Worm (Caenorhabditis elegans) whole organism, young adult: ENCODE results near the gene fozi-1.

Experiments
- B0261.1 ChIP-seq: sonication (generic microtip); optimal IDR thresholded peaks from 2 replicates; lab custom pipeline; 2016; ENCODE audit warnings: mild to moderate bottlenecking, missing genetic modification characterization, moderate library complexity, missing compliant biosample characterization
- F33H1.4 ChIP-seq: fragments of 200-800 bp; sonication (Bioruptor generic); IDR thresholded peaks from 2 replicates; pipeline ENCODE4 v1.3.6; 2022; ENCODE audit warnings: missing genetic modification reagents, missing genetic modification characterization, missing compliant biosample characterization
- F52B5.7 ChIP-seq: sonication (generic microtip); optimal IDR thresholded peaks from 2 replicates; lab custom pipeline; 2016; ENCODE audit warnings: mild to moderate bottlenecking, missing genetic modification characterization, missing compliant biosample characterization
- K12H6.12 ChIP-seq: fragments of 200-800 bp; sonication (Bioruptor generic); optimal IDR thresholded peaks from 2 replicates; lab custom pipeline; 2018; ENCODE audit warnings: mild to moderate bottlenecking, missing genetic modification characterization, missing compliant biosample characterization
- akir-1 ChIP-seq: fragments of 200-800 bp; sonication (Bioruptor generic); optimal IDR thresholded peaks from 2 replicates; lab custom pipeline; 2018; ENCODE audit warnings: mild to moderate bottlenecking, missing genetic modification characterization, moderate library complexity, missing compliant biosample characterization
- aptf-2 ChIP-seq: fragments of 200-800 bp; sonication (Bioruptor generic); conservative IDR thresholded peaks from 2 replicates; pipeline ENCODE4 v1.3.6; 2022; ENCODE audit warnings: missing genetic modification reagents, missing genetic modification characterization, missing compliant biosample characterization
- aptf-3 ChIP-seq: fragments of 200-800 bp; sonication (Bioruptor generic); IDR thresholded peaks from 2 replicates; pipeline ENCODE4 v1.3.6; 2022; ENCODE audit warnings: missing genetic modification characterization, missing compliant biosample characterization
- ceh-100 ChIP-seq: fragments of 200-800 bp; sonication (Bioruptor generic); IDR thresholded peaks from 2 replicates; pipeline ENCODE4 v1.3.6; 2022; ENCODE audit warnings: missing genetic modification reagents, missing genetic modification characterization, missing compliant biosample characterization
- ceh-79 ChIP-seq: sonication (generic microtip); optimal IDR thresholded peaks from 2 replicates; lab custom pipeline; 2017; ENCODE audit warnings: mild to moderate bottlenecking, missing genetic modification characterization, missing compliant biosample characterization
- die-1 ChIP-seq: sonication (generic microtip); optimal IDR thresholded peaks from 2 replicates; lab custom pipeline; 2016; ENCODE audit warnings: missing genotype, mild to moderate bottlenecking, missing genetic modification characterization, missing compliant biosample characterization
- egl-44 ChIP-seq: fragments of 200-800 bp; sonication (Bioruptor generic); IDR thresholded peaks from 2 replicates; pipeline ENCODE4 v1.3.6; 2022; ENCODE audit warnings: missing genetic modification reagents, missing genetic modification characterization, missing compliant biosample characterization
- hmg-1.2 ChIP-seq: fragments of 200-800 bp; sonication (Bioruptor generic); IDR thresholded peaks from 2 replicates; pipeline ENCODE4 v1.3.6; 2022; ENCODE audit warnings: missing genetic modification reagents, missing genetic modification characterization, missing compliant biosample characterization
- hrde-1 ChIP-seq: sonication (generic microtip); optimal IDR thresholded peaks from 2 replicates; lab custom pipeline; 2016; ENCODE audit warnings: missing genetic modification characterization, mild to moderate bottlenecking, missing compliant biosample characterization, moderate library complexity, missing genotype, missing genetic modification reagents, borderline replicate concordance
- lin-26 ChIP-seq: fragments of 200-800 bp; sonication (Bioruptor generic); IDR thresholded peaks from 2 replicates; pipeline ENCODE4 v1.3.6; 2022; ENCODE audit warnings: missing genetic modification reagents, missing genetic modification characterization, missing compliant biosample characterization
- lin-35 ChIP-seq, 3 experiments: fragments of 150-350 bp in 2 of 3; sonication (generic microtip) in 1 of 3; optimal IDR thresholded peaks; 2 replicates each; lab custom pipeline; 2014 to 2018; ENCODE audit warnings: missing biosample characterization in 3 of 3, missing genetic modification characterization in 3 of 3, missing genetic modification reagents in 3 of 3
- lsy-27 ChIP-seq: sonication (generic microtip); optimal IDR thresholded peaks from 2 replicates; lab custom pipeline; 2017; ENCODE audit warnings: missing genetic modification characterization, mild to moderate bottlenecking, missing compliant biosample characterization, antibody characterized with exemption, missing genotype, borderline replicate concordance; ENCODE audit not compliant: insufficient read depth
- mcd-1 ChIP-seq: fragments of 200-800 bp; sonication (Bioruptor generic); IDR thresholded peaks from 2 replicates; pipeline ENCODE4 v1.3.6; 2022; ENCODE audit warnings: missing genetic modification reagents, missing genetic modification characterization, missing compliant biosample characterization
- mel-28 ChIP-seq: sonication (generic microtip); optimal IDR thresholded peaks from 2 replicates; lab custom pipeline; 2016; ENCODE audit warnings: borderline replicate concordance, mild to moderate bottlenecking, missing genetic modification characterization, missing compliant biosample characterization
- nhr-179 ChIP-seq: sonication (generic microtip); optimal IDR thresholded peaks from 2 replicates; lab custom pipeline; 2016; ENCODE audit warnings: mild to moderate bottlenecking, missing genetic modification characterization, missing compliant biosample characterization
- nhr-27 ChIP-seq: fragments of 200-800 bp; sonication (Bioruptor generic); optimal IDR thresholded peaks from 2 replicates; lab custom pipeline; 2018; ENCODE audit warnings: mild to moderate bottlenecking, missing genetic modification characterization, moderate library complexity, missing compliant biosample characterization
- nhr-80 ChIP-seq: sonication (generic microtip); optimal IDR thresholded peaks from 2 replicates; lab custom pipeline; 2016; ENCODE audit warnings: missing genetic modification characterization, missing compliant biosample characterization
- nhr-90 ChIP-seq: sonication (generic microtip); optimal IDR thresholded peaks from 2 replicates; lab custom pipeline; 2016; ENCODE audit warnings: missing genotype, mild to moderate bottlenecking, missing genetic modification characterization, missing compliant biosample characterization
- pbrm-1 ChIP-seq: fragments of 200-800 bp; sonication (Bioruptor generic); IDR thresholded peaks from 2 replicates; pipeline ENCODE4 v1.3.6; 2022; ENCODE audit warnings: missing genetic modification reagents, missing genetic modification characterization, missing compliant biosample characterization
- sdz-38 ChIP-seq: sonication (generic microtip); optimal IDR thresholded peaks from 2 replicates; lab custom pipeline; 2016; ENCODE audit warnings: missing genotype, missing genetic modification characterization, missing compliant biosample characterization
- snpc-1.1 ChIP-seq: sonication (generic microtip); optimal IDR thresholded peaks from 2 replicates; lab custom pipeline; 2017; ENCODE audit warnings: missing genetic modification characterization, mild to moderate bottlenecking, missing compliant biosample characterization, antibody characterized with exemption, moderate library complexity, missing genotype, missing genetic modification reagents; ENCODE audit not compliant: insufficient read depth
- snpc-3.4 ChIP-seq: sonication (generic microtip); optimal IDR thresholded peaks from 2 replicates; lab custom pipeline; 2017; ENCODE audit warnings: missing genetic modification characterization, mild to moderate bottlenecking, missing compliant biosample characterization, antibody characterized with exemption, moderate library complexity, missing genotype, missing genetic modification reagents
- snpc-4 ChIP-seq, 5 experiments: fragments of 150-350 bp in 1 of 5; sonication (generic microtip) in 4 of 5; optimal IDR thresholded peaks; 2 replicates each; lab custom pipeline; 2014 to 2018; ENCODE audit warnings: missing genetic modification characterization in 5 of 5, missing biosample characterization in 3 of 5, antibody characterized with exemption in 2 of 5, mild to moderate bottlenecking in 2 of 5, missing compliant biosample characterization in 2 of 5, missing genotype in 2 of 5, moderate library complexity in 2 of 5, missing genetic modification reagents in 1 of 5
- sptf-2 ChIP-seq: fragments of 200-800 bp; sonication (Bioruptor generic); optimal IDR thresholded peaks from 2 replicates; lab custom pipeline; 2018; ENCODE audit warnings: mild to moderate bottlenecking, missing genetic modification characterization, missing compliant biosample characterization
- tbx-9 ChIP-seq: sonication (generic microtip); optimal IDR thresholded peaks from 2 replicates; lab custom pipeline; 2016; ENCODE audit warnings: borderline replicate concordance, missing genetic modification characterization, inconsistent platforms, missing compliant biosample characterization
- unc-130 ChIP-seq: sonication (generic microtip); optimal IDR thresholded peaks from 2 replicates; lab custom pipeline; 2016; ENCODE audit warnings: missing genetic modification reagents, missing genetic modification characterization, missing compliant biosample characterization

The fozi-1 gene

ce11 chrIII:9291633-9292032 lies 10.1 kb downstream of the fozi-1 start:
- TF ChIP-seq snpc-4 (GFP tag; optimal IDR thresholded peaks at IDR 0.05; lab: Kevin White, UChicago) (peak; percentile 42), snpc-4 (tag; optimal IDR thresholded peaks at IDR 0.05; lab: Kevin White, UChicago) (peak in 2 of 4 experiments; percentile 89 to 93), pbrm-1 (GFP tag; lab: Robert Waterston, UW) (peak; percentile 27; the same call in 1 of the 2 replicates), hmg-1.2 (GFP tag; lab: Robert Waterston, UW) (peak; percentile 77), snpc-1.1 (peak; percentile 62)

DNA sequence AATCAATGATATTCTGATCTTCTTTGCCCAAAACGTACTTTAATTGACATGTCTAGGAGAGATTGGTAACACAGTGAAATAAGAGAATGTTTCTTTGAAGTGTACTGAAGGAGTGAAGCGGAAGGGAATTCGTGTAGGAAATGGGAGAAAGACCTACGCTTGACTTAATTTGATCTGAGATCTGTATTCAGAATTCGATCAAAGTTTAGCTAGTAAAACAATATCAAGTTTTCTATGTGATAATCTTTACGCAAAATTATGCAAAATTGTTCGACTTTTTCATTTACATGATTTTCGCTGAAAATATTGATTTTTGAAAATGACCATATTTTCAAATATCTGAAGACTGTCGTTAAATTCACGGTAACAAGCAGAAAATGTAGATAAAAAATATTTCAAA lies 15.8 kb downstream of the fozi-1 start, which contains the start of gene K01B6.4:
Gene K01B6.4 (minus strand): TSS at position 101 of the 400 bp plus-strand sequence.
- TF ChIP-seq mcd-1 = no peak
- no peak for TF ChIP-seq lin-35 (GFP tag; optimal IDR thresholded peaks at IDR 0.05; lab: Kevin White, UChicago)
- no peak for TF ChIP-seq F33H1.4 (GFP tag; lab: Robert Waterston, UW)
- TF ChIP-seq, all 124 proteins: peak for 0

DNA sequence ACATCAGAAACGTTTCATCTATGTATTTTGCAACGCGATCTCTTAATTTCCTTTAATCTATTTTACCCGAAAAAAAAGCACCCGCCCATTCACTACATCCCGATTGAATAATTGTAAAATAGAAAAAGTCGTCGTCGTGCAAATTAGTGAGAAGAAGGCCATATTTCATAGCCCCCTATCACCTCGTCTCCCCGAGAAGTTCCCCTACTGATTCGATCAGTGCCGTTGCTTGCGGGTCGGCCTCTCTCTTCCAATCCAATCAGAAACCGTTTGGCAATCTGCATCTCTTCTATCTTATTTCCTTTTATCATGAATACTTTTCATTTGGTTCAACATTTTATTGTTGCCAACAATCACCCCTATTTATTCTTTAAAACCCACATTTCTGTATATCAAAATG lies 17.5 kb downstream of the fozi-1 start:
- TF ChIP-seq lin-26 (no peak), lsy-27 (no peak), F52B5.7 (tag; lab: Kevin White, UChicago) (no peak), tbx-9 (tag; lab: Kevin White, UChicago) (no peak), nhr-27 (tag; lab: Kevin White, UChicago) (no peak), egl-44 (GFP tag; lab: Robert Waterston, UW) (no peak)
- TF ChIP-seq, all 124 proteins: peak for 0

DNA sequence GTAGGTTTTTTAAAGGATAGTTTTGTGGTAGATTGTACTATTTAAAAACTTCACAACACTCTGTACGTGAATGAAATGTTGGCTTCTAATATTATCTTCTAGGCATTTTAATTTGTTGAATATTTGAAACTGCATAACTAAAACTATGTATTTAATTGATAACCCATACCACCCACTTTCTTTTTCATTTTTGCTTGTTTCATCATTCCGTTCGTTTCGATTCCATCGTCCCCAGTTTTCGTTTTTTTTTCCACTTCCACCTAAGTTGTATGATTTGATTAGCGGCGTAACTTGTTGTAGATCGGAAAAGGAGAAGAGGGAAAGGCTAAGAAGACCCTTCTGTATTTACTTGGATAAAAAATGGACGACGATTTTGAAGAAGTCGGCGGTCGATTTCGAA lies 18.3 kb downstream of the fozi-1 start, which contains the start of gene K01B6.3:
Gene K01B6.3 (plus strand): TSS at position 301 of the 400 bp plus-strand sequence.
- TF ChIP-seq unc-130 (no peak), akir-1 (no peak), die-1 (tag; lab: Kevin White, UChicago) (no peak), ceh-79 (tag; lab: Kevin White, UChicago) (no peak), ceh-100 (no peak), K12H6.12 (no peak), nhr-90 (tag; lab: Kevin White, UChicago) (no peak), F33H1.4 (GFP tag; lab: Robert Waterston, UW) (no peak), snpc-3.4 (no peak), B0261.1 (no peak), hrde-1 (tag; lab: Kevin White, UChicago) (no peak)

DNA sequence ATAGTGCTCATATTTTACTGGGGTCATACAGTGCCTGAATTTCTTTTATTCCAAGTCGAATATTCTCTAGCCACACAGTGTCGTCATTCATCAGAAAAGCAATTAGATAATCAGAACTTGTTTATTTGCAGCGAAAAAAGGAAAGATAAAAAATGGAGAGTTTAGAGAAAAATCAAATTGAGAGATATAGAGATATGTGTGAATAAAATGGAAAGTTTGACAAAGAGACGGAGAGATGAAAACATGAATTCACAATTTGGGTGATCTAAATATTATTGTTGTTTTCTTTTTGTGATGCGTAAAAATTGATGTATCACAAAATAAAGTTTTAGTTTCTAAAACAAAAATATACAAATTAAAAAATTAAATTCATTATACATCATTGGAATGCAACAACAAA lies 19.1 kb downstream of the fozi-1 start:
- TF ChIP-seq F33H1.4 (GFP tag; lab: Robert Waterston, UW) (no peak), snpc-4 (GFP tag; optimal IDR thresholded peaks at IDR 0.05; lab: Kevin White, UChicago) (no peak), snpc-4 (tag; optimal IDR thresholded peaks at IDR 0.05; lab: Kevin White, UChicago) (no peak), aptf-3 (GFP tag; lab: Robert Waterston, UW) (no peak), aptf-2 (GFP tag; lab: Robert Waterston, UW) (no peak), nhr-179 (tag; lab: Kevin White, UChicago) (no peak), mel-28 (tag; lab: Kevin White, UChicago) (no peak), sptf-2 (no peak), sdz-38 (tag; lab: Kevin White, UChicago) (no peak), nhr-80 (tag; lab: Kevin White, UChicago) (no peak)
- TF ChIP-seq, all 124 proteins: peak for 0
